Worm (Caenorhabditis elegans): ENCODE measurements around the gene txt-18.

DNA sequence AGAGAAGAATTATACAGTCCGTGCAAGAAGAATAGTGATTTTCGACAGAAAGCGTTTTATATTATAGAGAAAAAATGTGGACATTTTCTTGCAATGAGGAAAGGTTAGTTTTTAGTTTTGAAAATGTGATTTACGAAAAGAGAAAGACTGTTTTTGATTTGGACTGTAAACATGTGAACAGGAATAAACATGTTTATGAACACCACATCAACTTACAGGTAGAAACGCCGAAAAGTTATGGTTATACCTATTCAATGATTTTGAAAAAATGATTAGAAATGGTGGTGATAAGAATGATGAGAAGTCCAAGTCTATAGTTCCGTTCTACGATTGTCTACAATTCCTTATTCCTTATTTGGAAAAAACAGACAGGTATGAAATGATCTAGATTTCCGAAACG lies 641 bp downstream of the txt-18 start:
- no peak for TF ChIP-seq him-1 (tag; optimal IDR thresholded peaks at IDR 0.05)
- no peak for TF ChIP-seq dao-5 (tag; optimal IDR thresholded peaks at IDR 0.05)

Data from whole organism, L4/young adult.